Worm (Caenorhabditis elegans): Measurements from ENCODE around the gene dct-11.

Gene dct-11

ce11 chrX:5818176-5818575 is 21.4 kb downstream of the dct-11 start (continued):
- TF ChIP-seq ces-1 (GFP tag; optimal IDR thresholded peaks at IDR 0.05) (no peak), F37D6.2 (tag; optimal IDR thresholded peaks at IDR 0.05) (no peak), mxl-3 (GFP tag; optimal IDR thresholded peaks at IDR 0.05) (peak; percentile 73), ceh-62 (tag; optimal IDR thresholded peaks at IDR 0.05) (no peak), nhr-41 (GFP tag; IDR thresholded peaks at IDR 0.05) (no peak), lim-7 (GFP tag; IDR thresholded peaks at IDR 0.05) (no peak), Y48G9A.11 (GFP tag; IDR thresholded peaks at IDR 0.05) (no peak), dmd-6 (GFP tag; IDR thresholded peaks at IDR 0.05) (no peak), mdl-1 (tag; optimal IDR thresholded peaks at IDR 0.05) (peak in 1 of 2 experiments; percentile 58), lin-29 (GFP tag; IDR thresholded peaks at IDR 0.05) (no peak)

ce11 chrX:5817078-5817477 is 22.5 kb downstream of the dct-11 start:
- no peak for TF ChIP-seq dmd-8 (GFP tag; IDR thresholded peaks at IDR 0.05)

DNA sequence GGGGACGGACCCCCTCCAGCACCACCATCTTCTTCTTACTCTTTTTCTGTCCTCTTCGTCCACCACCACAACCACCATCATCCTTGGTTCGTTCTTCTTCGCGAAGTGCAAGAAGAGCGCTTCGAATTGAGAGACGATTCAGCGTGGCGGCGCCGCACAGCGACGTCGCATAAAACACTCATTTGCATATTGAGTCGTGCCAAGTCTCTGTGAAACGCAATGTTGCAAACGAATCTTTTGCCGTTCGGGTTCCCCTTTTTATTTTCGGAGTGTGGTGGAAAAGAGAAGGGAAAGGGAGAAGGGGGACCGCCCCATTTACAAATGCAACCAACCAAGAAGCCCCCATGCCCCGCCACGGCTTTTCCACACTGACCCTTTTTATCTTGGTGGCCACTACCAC is 23.2 kb downstream of the dct-11 start:
- TF ChIP-seq vab-7 (GFP tag; IDR thresholded peaks at IDR 0.05) = peak; percentile 55
- peak; percentile 29 for TF ChIP-seq F37D6.2 (tag; optimal IDR thresholded peaks at IDR 0.05)
- TF ChIP-seq daf-16 (GFP tag; optimal IDR thresholded peaks at IDR 0.05) = no peak
- no peak for TF ChIP-seq daf-16 (tag; optimal IDR thresholded peaks at IDR 0.05)
- no peak for TF ChIP-seq attf-4 (tag; optimal IDR thresholded peaks at IDR 0.05)
- TF ChIP-seq daf-12 (tag; optimal IDR thresholded peaks at IDR 0.05) = no peak
- TF ChIP-seq F49E8.2 (tag; optimal IDR thresholded peaks at IDR 0.05; ENCODE audit: borderline replicate concordance) = no peak
- peak; percentile 31 for TF ChIP-seq mep-1 (tag; optimal IDR thresholded peaks at IDR 0.05)
- no peak for TF ChIP-seq Y5F2A.4 (GFP tag; optimal IDR thresholded peaks at IDR 0.05)
- no peak for TF ChIP-seq skn-1 (tag; optimal IDR thresholded peaks at IDR 0.05)
- TF ChIP-seq ctbp-1 (GFP tag; IDR thresholded peaks at IDR 0.05) = 0 out of 2 replicates have a peak, but pooled peaks have one; percentile 7
- no peak for TF ChIP-seq F10B5.3 (tag; optimal IDR thresholded peaks at IDR 0.05)
- TF ChIP-seq hlh-11 (tag; optimal IDR thresholded peaks at IDR 0.05) = peak; percentile 3
- TF ChIP-seq ces-1 (GFP tag; optimal IDR thresholded peaks at IDR 0.05) = no peak
- no peak for TF ChIP-seq zip-2 (tag; optimal IDR thresholded peaks at IDR 0.05)
- peak; percentile 52 for TF ChIP-seq hmg-1.1 (GFP tag; IDR thresholded peaks at IDR 0.05)
- no peak for TF ChIP-seq nhr-10 (tag; optimal IDR thresholded peaks at IDR 0.05)
- TF ChIP-seq Y105C5A.15 (GFP tag; IDR thresholded peaks at IDR 0.05) = no peak
- TF ChIP-seq nhr-6 (tag; optimal IDR thresholded peaks at IDR 0.05) = no peak
- no peak for TF ChIP-seq nhr-111 (GFP tag; optimal IDR thresholded peaks at IDR 0.05)
- TF ChIP-seq nhr-237 (tag; optimal IDR thresholded peaks at IDR 0.05) = no peak
- TF ChIP-seq Y75B8A.6 (GFP tag; IDR thresholded peaks at IDR 0.05) = no peak
- TF ChIP-seq R02D3.7 (tag; optimal IDR thresholded peaks at IDR 0.05) = no peak
- TF ChIP-seq lin-38 (GFP tag; IDR thresholded peaks at IDR 0.05) = no peak
- TF ChIP-seq madf-9 (GFP tag; conservative IDR thresholded peaks at IDR 0.05) = no peak
- peak in 1 of 2 experiments; percentile 34 for TF ChIP-seq lsy-2 (tag; optimal IDR thresholded peaks at IDR 0.05)
- no peak for TF ChIP-seq nhr-48 (tag; optimal IDR thresholded peaks at IDR 0.05)
- TF ChIP-seq arid-1 (GFP tag; conservative IDR thresholded peaks at IDR 0.05) = no peak
- no peak for TF ChIP-seq mxl-3 (GFP tag; optimal IDR thresholded peaks at IDR 0.05)
- TF ChIP-seq saeg-2 (GFP tag; IDR thresholded peaks at IDR 0.05) = 0 out of 2 replicates have a peak, but pooled peaks have one; percentile 20
- TF ChIP-seq Y48G9A.11 (GFP tag; IDR thresholded peaks at IDR 0.05) = no peak
- TF ChIP-seq tra-1 (GFP tag; IDR thresholded peaks at IDR 0.05) = no peak
- no peak for TF ChIP-seq zip-11 (GFP tag; IDR thresholded peaks at IDR 0.05)
- no peak for TF ChIP-seq ztf-7 (tag; optimal IDR thresholded peaks at IDR 0.05)
- TF ChIP-seq lin-29 (GFP tag; IDR thresholded peaks at IDR 0.05) = no peak
- TF ChIP-seq sdz-12 (GFP tag; optimal IDR thresholded peaks at IDR 0.05) = no peak
- TF ChIP-seq jun-1 (tag; optimal IDR thresholded peaks at IDR 0.05) = no peak
- no peak for TF ChIP-seq dmd-9 (GFP tag; IDR thresholded peaks at IDR 0.05)
- TF ChIP-seq daf-8 (GFP tag; IDR thresholded peaks at IDR 0.05) = no peak
- no peak for TF ChIP-seq hif-1 (tag; optimal IDR thresholded peaks at IDR 0.05)
- TF ChIP-seq set-16 (GFP tag; IDR thresholded peaks at IDR 0.05) = peak; percentile 63
- TF ChIP-seq lin-13 (GFP tag; optimal IDR thresholded peaks at IDR 0.05) = no peak
- TF ChIP-seq rbr-2 (tag; optimal IDR thresholded peaks at IDR 0.05) = peak; percentile 38

Measured in whole organism, L4 larva.